Fruit fly (Drosophila melanogaster): ENCODE results near the gene CG33722.

dm6 chr3R:8250166-8250733 is 6.4 kb downstream of the CG33722 start, which contains the start of gene mtg:
- TF ChIP-seq Clk (GFP tag; optimal IDR thresholded peaks at IDR 0.05), result no peak
- TF ChIP-seq tj (GFP tag; optimal IDR thresholded peaks at IDR 0.05), result no peak
- no peak for TF ChIP-seq CG5204 (GFP tag; optimal IDR thresholded peaks at IDR 0.05)
- no peak for TF ChIP-seq kay (GFP tag; ENCODE audit: borderline replicate concordance)
- no peak for TF ChIP-seq CG1620 (GFP tag; optimal IDR thresholded peaks at IDR 0.05)
- no peak for TF ChIP-seq cnc (optimal IDR thresholded peaks at IDR 0.05)
- no peak for TF ChIP-seq CG11617 (GFP tag; optimal IDR thresholded peaks at IDR 0.05)
- TF ChIP-seq CG33017 (tag; optimal IDR thresholded peaks at IDR 0.05), result no peak
- no peak for TF ChIP-seq pad (GFP tag; optimal IDR thresholded peaks at IDR 0.05)
- no peak for TF ChIP-seq bab1 (GFP tag; optimal IDR thresholded peaks at IDR 0.05)
- no peak for TF ChIP-seq ovo (GFP tag; optimal IDR thresholded peaks at IDR 0.05)
- TF ChIP-seq CG7101 (tag; optimal IDR thresholded peaks at IDR 0.05), result no peak
